ENCODE assay signal across 3 fruit fly cellular contexts in the genomic region with DNA sequence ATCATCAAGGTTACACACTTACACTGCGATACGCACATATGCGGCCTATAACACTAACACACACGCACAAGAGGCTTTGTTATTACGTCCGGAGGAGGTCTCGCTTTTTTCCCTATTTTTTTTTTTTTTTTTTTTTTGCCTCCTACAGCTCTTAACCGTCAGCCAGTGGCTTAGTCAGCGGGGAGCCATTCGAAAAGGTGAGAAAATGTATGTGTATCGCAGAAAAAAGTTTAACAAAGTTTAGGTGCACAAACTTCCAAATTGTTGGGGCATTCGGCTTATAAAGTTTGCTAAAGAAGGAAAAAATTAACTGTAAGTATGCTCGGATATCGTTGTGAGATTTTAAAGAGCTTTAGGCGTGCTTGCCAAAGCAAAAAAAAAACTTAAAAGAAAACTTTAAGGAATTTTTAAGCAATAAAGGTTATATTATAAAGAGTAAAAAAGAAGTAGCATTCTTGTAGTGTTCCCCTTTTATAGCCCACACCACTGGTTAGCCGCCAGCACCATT.
TF ChIP-seq lines count a peak whose summit lies in the region.

No protein-coding gene starts in this region.

- no peak for TF ChIP-seq CTCF in whole organism, embryonic (GFP tag; optimal IDR thresholded peaks at IDR 0.05; lab: Kevin White, UChicago)

TF ChIP-seq in whole organism, embryonic, 481 proteins besides CTCF, POLR2A, EP300 and RAD21:
- TF ChIP-seq stc (GFP tag; IDR thresholded peaks at IDR 0.05; lab: Robert Waterston, UW) (no peak), CG18599 (GFP tag; optimal IDR thresholded peaks at IDR 0.05; lab: Kevin White, UChicago) (peak; percentile 26), pnt (GFP tag; optimal IDR thresholded peaks at IDR 0.05; lab: Kevin White, UChicago) (no peak), CG18011 (GFP tag; optimal IDR thresholded peaks at IDR 0.05; lab: Kevin White, UChicago) (no peak), jigr1 (GFP tag; IDR thresholded peaks at IDR 0.05; lab: Robert Waterston, UW) (no peak), Ets65A (GFP tag; lab: Kevin White, UChicago) (peak; percentile 73), abd-A (tag; optimal IDR thresholded peaks at IDR 0.05; lab: Kevin White, UChicago) (peak; percentile 10), crol (GFP tag; IDR thresholded peaks at IDR 0.05; lab: Robert Waterston, UW) (no peak), CG6854 (GFP tag; optimal IDR thresholded peaks at IDR 0.05; lab: Kevin White, UChicago) (no peak), CG6765 (GFP tag; optimal IDR thresholded peaks at IDR 0.05; lab: Kevin White, UChicago) (no peak), CG10274 (GFP tag; optimal IDR thresholded peaks at IDR 0.05; lab: Kevin White, UChicago) (no peak), TFAM (GFP tag; optimal IDR thresholded peaks at IDR 0.05; lab: Kevin White, UChicago) (no peak)

TF ChIP-seq in whole organism, prepupa, 60 proteins besides CTCF, POLR2A, EP300 and RAD21:
- TF ChIP-seq achi (GFP tag; optimal IDR thresholded peaks at IDR 0.05; lab: Kevin White, UChicago) (no peak), spab (GFP tag; optimal IDR thresholded peaks at IDR 0.05; lab: Kevin White, UChicago) (peak; percentile 31), Hr38 (GFP tag; optimal IDR thresholded peaks at IDR 0.05; lab: Kevin White, UChicago) (no peak), Eip78C (GFP tag; lab: Kevin White, UChicago) (peak; percentile 77), Ets96B (tag; optimal IDR thresholded peaks at IDR 0.05; lab: Kevin White, UChicago) (peak; percentile 8), CG10669 (GFP tag; optimal IDR thresholded peaks at IDR 0.05; lab: Kevin White, UChicago) (peak; percentile 10), CG6808 (GFP tag; optimal IDR thresholded peaks at IDR 0.05; lab: Kevin White, UChicago) (peak; percentile 56)

TF ChIP-seq in whole organism, pupa, 21 proteins besides CTCF, POLR2A, EP300 and RAD21:
- no peak for TF ChIP-seq CG12605 (GFP tag; IDR thresholded peaks at IDR 0.05; lab: Robert Waterston, UW)
- no peak for TF ChIP-seq CG10348 (GFP tag; IDR thresholded peaks at IDR 0.05; lab: Robert Waterston, UW)
- no peak for TF ChIP-seq Pif1B (GFP tag; optimal IDR thresholded peaks at IDR 0.05; lab: Kevin White, UChicago)
- no peak for TF ChIP-seq EcR (GFP tag; optimal IDR thresholded peaks at IDR 0.05; lab: Kevin White, UChicago)
- peak; percentile 38 for TF ChIP-seq CG8159 (tag; optimal IDR thresholded peaks at IDR 0.05; lab: Kevin White, UChicago)
- TF ChIP-seq CG32121 (GFP tag; IDR thresholded peaks at IDR 0.05; lab: Robert Waterston, UW) = no peak
- TF ChIP-seq D1 (tag; optimal IDR thresholded peaks at IDR 0.05; lab: Kevin White, UChicago) = no peak
- no peak for TF ChIP-seq rn (GFP tag; IDR thresholded peaks at IDR 0.05; lab: Robert Waterston, UW)
- TF ChIP-seq Ets98B (GFP tag; IDR thresholded peaks at IDR 0.05; lab: Robert Waterston, UW) = no peak
- no peak for TF ChIP-seq gl (tag; optimal IDR thresholded peaks at IDR 0.05; lab: Kevin White, UChicago)
- no peak for TF ChIP-seq Pif1A (GFP tag; optimal IDR thresholded peaks at IDR 0.05; lab: Kevin White, UChicago)
- TF ChIP-seq CG4496 (GFP tag; IDR thresholded peaks at IDR 0.05; lab: Robert Waterston, UW) = no peak
- peak; percentile 7 for TF ChIP-seq CG8301 (tag; optimal IDR thresholded peaks at IDR 0.05; lab: Kevin White, UChicago)
- TF ChIP-seq CG13204 (GFP tag; optimal IDR thresholded peaks at IDR 0.05; lab: Kevin White, UChicago) = no peak
- TF ChIP-seq fd96Ca (GFP tag; IDR thresholded peaks at IDR 0.05; lab: Robert Waterston, UW) = no peak
- TF ChIP-seq CG14655 (GFP tag; optimal IDR thresholded peaks at IDR 0.05; lab: Kevin White, UChicago) = peak; percentile 56
- no peak for TF ChIP-seq CG15710 (tag; optimal IDR thresholded peaks at IDR 0.05; lab: Kevin White, UChicago)
- no peak for TF ChIP-seq Snoo (tag; optimal IDR thresholded peaks at IDR 0.05; lab: Kevin White, UChicago)
- no peak for TF ChIP-seq CG34367 (tag; optimal IDR thresholded peaks at IDR 0.05; lab: Kevin White, UChicago)
- TF ChIP-seq CG9948 (tag; optimal IDR thresholded peaks at IDR 0.05; lab: Kevin White, UChicago) = peak; percentile 46
